Worm (Caenorhabditis elegans) whole organism, L1 larva: ENCODE measurements around the gene Y69E1A.1.

Experiments used
- C16A3.4 ChIP-seq: fragments of 150-350 bp; optimal IDR thresholded peaks from 2 replicates; lab custom pipeline; 2014; ENCODE audit warnings: missing biosample characterization, missing genetic modification characterization
- C34B4.2 ChIP-seq: sonication (generic microtip); optimal IDR thresholded peaks from 2 replicates; lab custom pipeline; 2017; ENCODE audit warnings: mild to moderate bottlenecking, missing genetic modification characterization, missing compliant biosample characterization
- F16B12.6 ChIP-seq: fragments of 150-350 bp; optimal IDR thresholded peaks from 2 replicates; lab custom pipeline; 2014; ENCODE audit warnings: missing biosample characterization, missing genetic modification characterization
- Y116A8C.19 ChIP-seq: sonication (generic microtip); optimal IDR thresholded peaks from 2 replicates; lab custom pipeline; 2016; ENCODE audit warnings: missing compliant biosample characterization, missing genetic modification characterization, borderline replicate concordance
- aha-1 ChIP-seq: fragments of 150-350 bp; optimal IDR thresholded peaks from 2 replicates; lab custom pipeline; 2014; ENCODE audit warnings: missing biosample characterization, missing genetic modification characterization
- ama-1 ChIP-seq: fragments of 150-350 bp; optimal IDR thresholded peaks from 2 replicates; lab custom pipeline; 2014
- ceh-82 ChIP-seq, 3 experiments: fragments of 150-350 bp in 1 of 3; sonication (generic microtip) in 2 of 3; optimal IDR thresholded peaks; 2 replicates each; lab custom pipeline; 2014 to 2017; ENCODE audit warnings: missing biosample characterization in 3 of 3, missing genetic modification characterization in 3 of 3
- ceh-88 ChIP-seq: fragments of 200-800 bp; sonication (Bioruptor generic); IDR thresholded peaks from 2 replicates; pipeline ENCODE4 v1.3.6; 2022; ENCODE audit warnings: missing genetic modification characterization, missing compliant biosample characterization
- ces-1 ChIP-seq: fragments of 150-350 bp; optimal IDR thresholded peaks from 2 replicates; lab custom pipeline; 2014; ENCODE audit warnings: missing biosample characterization, missing genetic modification reagents, missing genetic modification characterization
- dpl-1 ChIP-seq, 3 experiments: fragments of 150-350 bp in 2 of 3; sonication (generic microtip) in 1 of 3; optimal IDR thresholded peaks; 2 replicates each; lab custom pipeline; 2014 to 2017; ENCODE audit warnings: missing biosample characterization in 3 of 3, missing genetic modification characterization in 3 of 3, missing genetic modification reagents in 3 of 3
- efl-1 ChIP-seq, 4 experiments: fragments of 150-350 bp; optimal IDR thresholded peaks in 3 of 4; peaks in 1 of 4; 1 replicate in 1 of 4; 2 replicates in 3 of 4; lab custom pipeline; 2014; ENCODE audit warnings: missing biosample characterization in 2 of 4, missing genetic modification characterization in 2 of 4, missing genetic modification reagents in 2 of 4
- efl-3 ChIP-seq: fragments of 200-800 bp; sonication (Bioruptor generic); optimal IDR thresholded peaks from 2 replicates; lab custom pipeline; 2018; ENCODE audit warnings: mild to moderate bottlenecking, missing genetic modification characterization, missing compliant biosample characterization
- egl-13 ChIP-seq: sonication (generic microtip); optimal IDR thresholded peaks from 2 replicates; lab custom pipeline; 2016; ENCODE audit warnings: missing genotype, missing genetic modification reagents, missing genetic modification characterization, missing compliant biosample characterization
- elt-3 ChIP-seq, 6 experiments: fragments of 150-350 bp in 1 of 6; sonication (generic microtip); optimal IDR thresholded peaks; 2 replicates each; lab custom pipeline; 2017 to 2018; ENCODE audit warnings: missing biosample characterization in 6 of 6, missing genetic modification characterization in 6 of 6, inconsistent platforms in 1 of 6
- ets-5 ChIP-seq: fragments of 200-800 bp; sonication (Bioruptor generic); IDR thresholded peaks from 2 replicates; pipeline ENCODE4 v1.3.6; 2022; ENCODE audit warnings: missing genetic modification characterization, missing compliant biosample characterization
- fkh-10 ChIP-seq: sonication (generic microtip); optimal IDR thresholded peaks from 2 replicates; lab custom pipeline; 2017; ENCODE audit warnings: missing biosample characterization, missing genetic modification reagents, missing genetic modification characterization
- fkh-4 ChIP-seq: sonication (generic microtip); optimal IDR thresholded peaks from 2 replicates; lab custom pipeline; 2016; ENCODE audit warnings: missing compliant biosample characterization, missing genetic modification characterization, borderline replicate concordance
- fkh-8 ChIP-seq: sonication (generic microtip); optimal IDR thresholded peaks from 2 replicates; lab custom pipeline; 2016; ENCODE audit warnings: mild to moderate bottlenecking, missing genetic modification characterization, missing compliant biosample characterization
- hlh-17 ChIP-seq: fragments of 200-800 bp; sonication (Bioruptor generic); optimal IDR thresholded peaks from 2 replicates; lab custom pipeline; 2018; ENCODE audit warnings: missing genetic modification characterization, mild to moderate bottlenecking, missing compliant biosample characterization, moderate library complexity, borderline replicate concordance
- hlh-4 ChIP-seq: sonication (generic microtip); optimal IDR thresholded peaks from 2 replicates; lab custom pipeline; 2016; ENCODE audit warnings: mild to moderate bottlenecking, missing genetic modification characterization, missing compliant biosample characterization
- irx-1 ChIP-seq: sonication (generic microtip); optimal IDR thresholded peaks from 2 replicates; lab custom pipeline; 2016; ENCODE audit warnings: missing genetic modification characterization, missing compliant biosample characterization
- lin-13 ChIP-seq: fragments of 150-350 bp; optimal IDR thresholded peaks from 2 replicates; lab custom pipeline; 2014; ENCODE audit warnings: missing biosample characterization, missing genetic modification reagents, missing genetic modification characterization
- lin-14 ChIP-seq: fragments of 200-800 bp; sonication (Bioruptor generic); optimal IDR thresholded peaks from 2 replicates; lab custom pipeline; 2018; ENCODE audit warnings: mild to moderate bottlenecking, missing genetic modification characterization, moderate library complexity, missing compliant biosample characterization
- lin-35 ChIP-seq, 2 experiments: fragments of 150-350 bp; optimal IDR thresholded peaks; 2 replicates each; lab custom pipeline; 2014; ENCODE audit warnings: missing biosample characterization in 2 of 2, missing genetic modification characterization in 2 of 2, missing genetic modification reagents in 2 of 2
- lin-39 ChIP-seq: fragments of 150-350 bp; optimal IDR thresholded peaks from 2 replicates; lab custom pipeline; 2014; ENCODE audit warnings: missing biosample characterization, missing genetic modification reagents, missing genetic modification characterization
- lsy-2 ChIP-seq, 2 experiments: fragments of 150-350 bp; optimal IDR thresholded peaks; 2 replicates each; lab custom pipeline; 2014; ENCODE audit warnings: missing biosample characterization in 2 of 2, missing genetic modification characterization in 2 of 2
- mab-9 ChIP-seq: fragments of 200-800 bp; sonication (Bioruptor generic); IDR thresholded peaks from 2 replicates; pipeline ENCODE4 v1.3.6; 2022; ENCODE audit warnings: missing genetic modification reagents, missing genetic modification characterization, missing compliant biosample characterization
- nhr-11 ChIP-seq: fragments of 150-350 bp; optimal IDR thresholded peaks from 2 replicates; lab custom pipeline; 2014; ENCODE audit warnings: missing biosample characterization, missing genetic modification characterization
- nhr-12 ChIP-seq: sonication (generic microtip); optimal IDR thresholded peaks from 2 replicates; lab custom pipeline; 2017; ENCODE audit warnings: missing biosample characterization, missing genetic modification characterization
- nhr-20 ChIP-seq: sonication (generic microtip); optimal IDR thresholded peaks from 2 replicates; lab custom pipeline; 2016; ENCODE audit warnings: mild to moderate bottlenecking, missing genetic modification characterization, missing compliant biosample characterization
- nhr-237 ChIP-seq: fragments of 150-350 bp; optimal IDR thresholded peaks from 2 replicates; lab custom pipeline; 2014; ENCODE audit warnings: missing biosample characterization, missing genetic modification characterization
- nhr-28 ChIP-seq: fragments of 150-350 bp; optimal IDR thresholded peaks from 2 replicates; lab custom pipeline; 2014; ENCODE audit warnings: missing biosample characterization, missing genetic modification characterization
- nhr-47 ChIP-seq: sonication (generic microtip); optimal IDR thresholded peaks from 2 replicates; lab custom pipeline; 2016; ENCODE audit warnings: mild to moderate bottlenecking, missing genetic modification characterization, moderate library complexity, missing compliant biosample characterization
- nhr-71 ChIP-seq: sonication (generic microtip); optimal IDR thresholded peaks from 2 replicates; lab custom pipeline; 2016; ENCODE audit warnings: mild to moderate bottlenecking, missing genetic modification characterization, moderate library complexity, missing compliant biosample characterization
- nhr-76 ChIP-seq: sonication (generic microtip); optimal IDR thresholded peaks from 2 replicates; lab custom pipeline; 2017; ENCODE audit warnings: missing biosample characterization, missing genetic modification characterization
- nhr-77 ChIP-seq: fragments of 150-350 bp; optimal IDR thresholded peaks from 2 replicates; lab custom pipeline; 2014; ENCODE audit warnings: missing biosample characterization, missing genetic modification characterization
- nhr-84 ChIP-seq: sonication (generic microtip); optimal IDR thresholded peaks from 2 replicates; lab custom pipeline; 2017; ENCODE audit warnings: missing biosample characterization, missing genetic modification characterization
- nhr-85 ChIP-seq: sonication (generic microtip); peaks from one replicate; lab custom pipeline; 2016; ENCODE audit warnings: missing genetic modification characterization, inconsistent platforms, missing compliant biosample characterization
- pax-3 ChIP-seq: fragments of 200-800 bp; sonication (Bioruptor generic); optimal IDR thresholded peaks from 2 replicates; lab custom pipeline; 2018; ENCODE audit warnings: mild to moderate bottlenecking, missing genetic modification characterization, moderate library complexity, missing compliant biosample characterization
- rnt-1 ChIP-seq: sonication (generic microtip); optimal IDR thresholded peaks from 2 replicates; lab custom pipeline; 2016; ENCODE audit warnings: mild to moderate bottlenecking, missing genetic modification characterization, moderate library complexity, missing compliant biosample characterization
- skn-1 ChIP-seq: fragments of 150-350 bp; optimal IDR thresholded peaks from 2 replicates; lab custom pipeline; 2014; ENCODE audit warnings: missing biosample characterization, missing genetic modification characterization
- snpc-4 ChIP-seq: fragments of 150-350 bp; optimal IDR thresholded peaks from 2 replicates; lab custom pipeline; 2014; ENCODE audit warnings: missing biosample characterization, missing genetic modification characterization
- snu-23 ChIP-seq: sonication (generic microtip); optimal IDR thresholded peaks from 2 replicates; lab custom pipeline; 2016; ENCODE audit warnings: missing genetic modification characterization, missing compliant biosample characterization
- sox-4 ChIP-seq: sonication (generic microtip); optimal IDR thresholded peaks from 2 replicates; lab custom pipeline; 2016; ENCODE audit warnings: missing genetic modification characterization, missing compliant biosample characterization
- sup-37 ChIP-seq: fragments of 200-800 bp; sonication (Bioruptor generic); optimal IDR thresholded peaks from 2 replicates; lab custom pipeline; 2018; ENCODE audit warnings: mild to moderate bottlenecking, missing genetic modification characterization, missing compliant biosample characterization
- tbx-2 ChIP-seq: sonication (generic microtip); optimal IDR thresholded peaks from 2 replicates; lab custom pipeline; 2016; ENCODE audit warnings: missing genetic modification characterization, missing compliant biosample characterization
- unc-130 ChIP-seq: fragments of 150-350 bp; optimal IDR thresholded peaks from 2 replicates; lab custom pipeline; 2017; ENCODE audit warnings: missing biosample characterization, missing genetic modification characterization, inconsistent platforms
- unc-98 ChIP-seq: fragments of 200-800 bp; sonication (Bioruptor generic); IDR thresholded peaks from 2 replicates; pipeline ENCODE4 v1.3.6; 2022; ENCODE audit warnings: missing genetic modification characterization, missing compliant biosample characterization
- vab-15 ChIP-seq: sonication (generic microtip); optimal IDR thresholded peaks from 2 replicates; lab custom pipeline; 2017; ENCODE audit warnings: missing genotype, mild to moderate bottlenecking, missing genetic modification characterization, missing compliant biosample characterization
- zag-1 ChIP-seq: fragments of 150-350 bp; optimal IDR thresholded peaks from 2 replicates; lab custom pipeline; 2014; ENCODE audit warnings: missing biosample characterization, missing genetic modification characterization
- zip-4 ChIP-seq: fragments of 200-800 bp; sonication (Bioruptor generic); optimal IDR thresholded peaks from 2 replicates; lab custom pipeline; 2018; ENCODE audit warnings: mild to moderate bottlenecking, missing genetic modification characterization, moderate library complexity, missing compliant biosample characterization
- ztf-11 ChIP-seq, 2 experiments: sonication (generic microtip); optimal IDR thresholded peaks; 2 replicates each; lab custom pipeline; 2016 to 2017; ENCODE audit warnings: missing genetic modification characterization in 2 of 2, missing biosample characterization in 1 of 2, missing compliant biosample characterization in 1 of 2

Y69E1A.1 gene

DNA sequence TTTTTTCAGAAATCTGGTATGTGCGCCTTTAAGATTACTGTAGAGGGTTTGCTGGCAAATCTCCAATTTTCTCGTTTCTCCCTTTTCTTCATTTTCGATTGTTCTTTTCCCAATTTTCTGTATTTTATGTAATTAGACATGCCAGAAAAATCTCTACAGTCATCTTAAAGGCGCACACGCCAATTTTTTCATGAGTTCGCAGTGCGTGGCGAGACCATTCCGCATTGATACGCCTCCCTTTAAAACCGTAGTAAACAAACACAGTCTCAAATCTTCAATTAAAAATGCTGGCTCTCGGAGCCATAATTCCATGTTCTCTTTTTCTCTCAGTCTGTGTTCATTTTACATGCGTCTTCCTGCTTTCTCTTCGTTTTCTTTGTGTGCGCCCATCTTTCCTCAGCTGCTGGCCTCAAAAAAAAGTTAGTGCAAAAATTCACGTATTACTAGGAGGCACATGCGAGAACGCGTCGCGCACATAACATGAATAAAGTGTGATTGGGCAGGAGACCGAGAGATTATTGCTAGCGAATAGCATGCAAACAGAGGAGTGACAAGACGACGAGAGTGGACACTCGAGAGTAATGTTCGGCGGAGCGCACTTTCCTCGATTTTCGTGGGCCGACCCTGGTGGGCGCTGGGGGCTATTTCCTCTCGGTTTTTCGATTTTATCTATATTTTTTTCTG lies 29.7 kb downstream of the Y69E1A.1 start (continued):
- peak; percentile 70 for TF ChIP-seq rnt-1 (tag; lab: Kevin White, UChicago)
- peak; percentile 9 for TF ChIP-seq pax-3 (tag; lab: Kevin White, UChicago)
- TF ChIP-seq zag-1 (tag; lab: Kevin White, UChicago) = no peak
- peak; percentile 78 to 88 for TF ChIP-seq efl-1 (optimal IDR thresholded peaks at IDR 0.05; lab: Kevin White, UChicago)
- TF ChIP-seq efl-1 (GFP tag; optimal IDR thresholded peaks at IDR 0.05 in 1 of 2; lab: Kevin White, UChicago) = peak; percentile 60 to 93
- peak in 1 of 6 experiments; percentile 57 for TF ChIP-seq elt-3 (tag; optimal IDR thresholded peaks at IDR 0.05; lab: Kevin White, UChicago)
- TF ChIP-seq nhr-28 = no peak
- TF ChIP-seq nhr-11 = no peak
- no peak for TF ChIP-seq nhr-76 (tag; lab: Kevin White, UChicago)
- no peak for TF ChIP-seq C34B4.2 (tag; lab: Kevin White, UChicago)
- peak; percentile 91 for TF ChIP-seq nhr-85 (tag; lab: Kevin White, UChicago)
- no peak for TF ChIP-seq ets-5 (GFP tag; lab: Robert Waterston, UW)
- peak; percentile 74 for TF ChIP-seq lin-13
- no peak for TF ChIP-seq nhr-84
- peak; percentile 91 for TF ChIP-seq nhr-71 (tag; lab: Kevin White, UChicago)
- peak; percentile 47 to 64 (median 54) for TF ChIP-seq dpl-1 (GFP tag; optimal IDR thresholded peaks at IDR 0.05; lab: Kevin White, UChicago)
- peak; percentile 99 for TF ChIP-seq lin-14 (GFP tag; lab: Kevin White, UChicago)
- peak; percentile 84 for TF ChIP-seq fkh-8 (tag; lab: Kevin White, UChicago)
- no peak for TF ChIP-seq unc-98 (GFP tag; lab: Robert Waterston, UW)
- TF ChIP-seq aha-1 (tag; lab: Kevin White, UChicago) = peak; percentile 48
- peak; percentile 87 for TF ChIP-seq tbx-2 (tag; lab: Kevin White, UChicago)
- peak; percentile 75 for TF ChIP-seq nhr-77
- peak; percentile 49 for TF ChIP-seq nhr-237 (tag; lab: Kevin White, UChicago)
- TF ChIP-seq nhr-47 (tag; lab: Kevin White, UChicago) = peak; percentile 81
- no peak for TF ChIP-seq efl-3
- peak; percentile 5 for TF ChIP-seq fkh-10 (GFP tag; lab: Kevin White, UChicago)
- no peak for TF ChIP-seq F16B12.6
- TF ChIP-seq ces-1 (GFP tag; lab: Kevin White, UChicago) = no peak
- TF ChIP-seq zip-4 (GFP tag; lab: Kevin White, UChicago) = no peak
- TF ChIP-seq Y116A8C.19 (tag; lab: Kevin White, UChicago) = no peak
- TF ChIP-seq hlh-4 (tag; lab: Kevin White, UChicago) = no peak
- TF ChIP-seq vab-15 (tag; lab: Kevin White, UChicago) = no peak
- TF ChIP-seq ama-1 (lab: Kevin White, UChicago) = no peak
- TF ChIP-seq skn-1 (tag; lab: Kevin White, UChicago) = peak; percentile 60
- TF ChIP-seq egl-13 (tag; lab: Kevin White, UChicago) = no peak
- TF ChIP-seq nhr-20 = peak; percentile 92
- TF ChIP-seq irx-1 (tag; lab: Kevin White, UChicago) = peak; percentile 72
- TF ChIP-seq ztf-11 (tag; optimal IDR thresholded peaks at IDR 0.05; lab: Kevin White, UChicago) = no peak
- no peak for TF ChIP-seq hlh-17 (GFP tag; lab: Kevin White, UChicago)
- TF ChIP-seq ceh-88 = peak; percentile 46; the same call in 1 of the 2 replicates
- TF ChIP-seq nhr-12 (tag; lab: Kevin White, UChicago) = no peak
- peak; percentile 58 for TF ChIP-seq snpc-4 (tag; lab: Kevin White, UChicago)
- TF ChIP-seq lin-39 = peak; percentile 10
- TF ChIP-seq mab-9 (GFP tag; lab: Robert Waterston, UW) = no peak
- TF ChIP-seq lsy-2 (tag; optimal IDR thresholded peaks at IDR 0.05; lab: Kevin White, UChicago) = peak; percentile 70 to 82
- TF ChIP-seq snu-23 (GFP tag; lab: Kevin White, UChicago) = peak; percentile 91
- no peak for TF ChIP-seq sox-4
- TF ChIP-seq unc-130 (tag; lab: Kevin White, UChicago) = peak; percentile 51
- no peak for TF ChIP-seq fkh-4
- peak; percentile 47 for TF ChIP-seq C16A3.4 (tag; lab: Kevin White, UChicago)
- peak; percentile 48 to 81 (median 50) for TF ChIP-seq ceh-82 (tag; optimal IDR thresholded peaks at IDR 0.05; lab: Kevin White, UChicago)
- peak; percentile 72 to 76 for TF ChIP-seq lin-35 (GFP tag; optimal IDR thresholded peaks at IDR 0.05; lab: Kevin White, UChicago)
- TF ChIP-seq sup-37 (GFP tag; lab: Kevin White, UChicago) = no peak
